Fruit fly (Drosophila melanogaster) S2 (cell line): ENCODE results near the gene CG13991.
A peak's percentile ranks its signal among the peaks of the same experiment; 100 is the strongest.

Experiments used
- CG8478 ChIP-seq: fragments of >200 bp; optimal IDR thresholded peaks from 2 replicates; lab custom pipeline; 2018
- CTCF ChIP-seq, 2 experiments: fragments of >200 bp; optimal IDR thresholded peaks; 2 replicates each; lab custom pipeline; 2018

DNA sequence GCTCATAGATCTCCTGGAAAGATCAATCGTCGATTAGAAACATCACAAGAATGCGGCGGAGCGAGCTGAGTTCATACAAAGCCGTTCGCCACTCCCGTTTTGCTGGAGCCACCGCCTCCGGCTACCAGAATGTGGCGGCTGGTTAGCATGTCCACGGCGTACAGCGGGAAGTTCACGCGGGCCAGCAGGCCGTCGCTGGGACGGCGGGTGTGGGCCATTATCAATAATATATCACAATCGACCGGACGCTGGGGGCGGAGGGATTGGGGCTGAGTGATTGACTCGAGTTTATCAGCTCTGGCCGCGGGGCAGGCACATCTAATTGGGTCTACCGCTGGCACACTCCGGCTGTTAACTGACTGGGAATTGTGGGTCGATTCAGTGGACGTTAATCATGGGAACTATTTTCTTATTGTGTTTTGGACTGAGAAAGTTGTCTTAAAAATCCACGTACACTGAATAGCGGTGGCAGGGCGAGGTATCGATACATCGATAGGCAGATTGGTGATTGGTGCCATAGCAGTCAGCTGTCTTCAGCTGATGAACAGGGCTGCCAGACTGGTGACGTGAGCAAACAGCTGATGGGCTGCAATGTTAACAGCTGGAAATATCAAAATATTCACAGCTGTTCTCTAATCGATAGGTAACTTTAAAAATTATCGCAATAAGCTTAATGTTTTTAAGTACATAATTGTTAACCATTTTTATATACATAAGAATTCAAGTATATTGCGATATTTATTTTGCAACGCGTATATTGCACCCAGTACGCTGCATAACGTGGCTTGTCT lies 40.5 kb upstream of the CG13991 start, which contains the start of gene CG9175:
- no peak for TF ChIP-seq CG8478 (lab: Kevin White, UChicago)
- peak; percentile 0 to 37 for TF ChIP-seq CTCF (optimal IDR thresholded peaks at IDR 0.05; lab: Kevin White, UChicago)
